Fruit fly (Drosophila melanogaster) whole organism, embryonic: Measurements from ENCODE around the gene ckd.

Experiments used
- Awh ChIP-seq: fragments of 200-800 bp; sonication (Bioruptor generic); IDR thresholded peaks from 2 replicates; pipeline ENCODE4, ENCODE4 v1.3.6; 2022; ENCODE audit warnings: missing biosample characterization, missing genetic modification characterization
- Blimp-1 ChIP-seq: fragments of 200-800 bp; sonication (Bioruptor generic); optimal IDR thresholded peaks from 3 replicates; lab custom pipeline; 2018; ENCODE audit warnings: missing biosample characterization, missing genetic modification characterization, mild to moderate bottlenecking, moderate library complexity, missing genetic modification reagents
- CG1024 ChIP-seq: fragments of 200-800 bp; sonication (Bioruptor generic); IDR thresholded peaks from 2 replicates; pipeline ENCODE4 v1.3.6; 2022; ENCODE audit warnings: missing biosample characterization, missing genetic modification characterization
- CG11085 ChIP-seq: fragments of 200-800 bp; sonication (Bioruptor generic); IDR thresholded peaks from 2 replicates; pipeline ENCODE4 v1.3.6; 2022; ENCODE audit warnings: missing biosample characterization, missing genetic modification characterization
- CG12104 ChIP-seq: fragments of 200-800 bp; sonication (Bioruptor generic); optimal IDR thresholded peaks from 3 replicates; lab custom pipeline; 2016; ENCODE audit warnings: missing biosample characterization, missing genetic modification characterization
- CG12219 ChIP-seq: fragments of 200-800 bp; sonication (Bioruptor generic); optimal IDR thresholded peaks from 3 replicates; lab custom pipeline; 2018; ENCODE audit warnings: missing biosample characterization, mild to moderate bottlenecking, missing genetic modification characterization
- CG12744 ChIP-seq: fragments of 200-800 bp; sonication (Bioruptor generic); optimal IDR thresholded peaks from 2 replicates; lab custom pipeline; 2016; ENCODE audit warnings: missing biosample characterization, missing genetic modification characterization
- CG13424 ChIP-seq: fragments of 200-800 bp; sonication (Bioruptor generic); optimal IDR thresholded peaks from 2 replicates; lab custom pipeline; 2019; ENCODE audit warnings: missing biosample characterization, mild to moderate bottlenecking, missing genetic modification characterization, moderate library complexity
- CG16779 ChIP-seq: fragments of 200-800 bp; sonication (Bioruptor generic); IDR thresholded peaks from 2 replicates; pipeline ENCODE4 v1.3.6; 2022; ENCODE audit warnings: missing biosample characterization, missing genetic modification characterization
- CG16813 ChIP-seq: fragments of 200-800 bp; sonication (Bioruptor generic); IDR thresholded peaks from 3 replicates; pipeline ENCODE4 v1.3.6; 2022; ENCODE audit warnings: missing biosample characterization, missing genetic modification characterization; ENCODE audit not compliant: partially characterized antibody
- CG17912 ChIP-seq: fragments of 200-800 bp; sonication (Bioruptor generic); optimal IDR thresholded peaks from 2 replicates; lab custom pipeline; 2018; ENCODE audit warnings: missing biosample characterization, mild to moderate bottlenecking, missing genetic modification characterization
- CG2129 ChIP-seq: fragments of 200-800 bp; sonication (Bioruptor generic); IDR thresholded peaks from 2 replicates; pipeline ENCODE4 v1.3.6; 2022; ENCODE audit warnings: missing biosample characterization, missing genetic modification characterization; ENCODE audit not compliant: partially characterized antibody
- CG2199 ChIP-seq: fragments of 200-800 bp; sonication (Bioruptor generic); IDR thresholded peaks from 3 replicates; pipeline ENCODE4 v1.3.6; 2022; ENCODE audit warnings: missing biosample characterization, missing genetic modification characterization
- CG2712 ChIP-seq: fragments of 200-800 bp; optimal IDR thresholded peaks from 3 replicates; lab custom pipeline; 2019; ENCODE audit warnings: missing biosample characterization, mild to moderate bottlenecking, missing genetic modification characterization, moderate library complexity
- CG30020 ChIP-seq: fragments of 200-800 bp; optimal IDR thresholded peaks from 2 replicates; lab custom pipeline; 2019; ENCODE audit warnings: missing biosample characterization, mild to moderate bottlenecking, missing genetic modification characterization, moderate library complexity
- CG3407 ChIP-seq: fragments of 200-800 bp; sonication (Bioruptor generic); optimal IDR thresholded peaks from 2 replicates; lab custom pipeline; 2018; ENCODE audit warnings: missing biosample characterization, mild to moderate bottlenecking, missing genetic modification characterization
- CG34422 ChIP-seq: fragments of 200-800 bp; sonication (Bioruptor generic); IDR thresholded peaks from 3 replicates; pipeline ENCODE4 v1.3.6; 2022; ENCODE audit warnings: missing biosample characterization, missing genetic modification characterization
- CG4707 ChIP-seq: fragments of 200-800 bp; sonication (Bioruptor generic); optimal IDR thresholded peaks from 2 replicates; lab custom pipeline; 2018; ENCODE audit warnings: missing biosample characterization, mild to moderate bottlenecking, missing genetic modification characterization, moderate library complexity
- CG4730 ChIP-seq: fragments of 200-800 bp; sonication (Bioruptor generic); IDR thresholded peaks from 2 replicates; pipeline ENCODE4 v1.3.6; 2022; ENCODE audit warnings: missing biosample characterization, missing genetic modification characterization
- CG6689 ChIP-seq: fragments of 200-800 bp; sonication (Bioruptor generic); IDR thresholded peaks from 2 replicates; pipeline ENCODE4 v1.3.6; 2022; ENCODE audit warnings: missing biosample characterization, missing genetic modification characterization
- CG7839 ChIP-seq: fragments of 200-800 bp; sonication (Bioruptor generic); optimal IDR thresholded peaks from 3 replicates; lab custom pipeline; 2018; ENCODE audit warnings: missing biosample characterization, mild to moderate bottlenecking, missing genetic modification characterization, moderate library complexity
- CG7928 ChIP-seq: fragments of 200-800 bp; sonication (Bioruptor generic); optimal IDR thresholded peaks from 2 replicates; lab custom pipeline; 2017; ENCODE audit warnings: missing biosample characterization, mild to moderate bottlenecking, missing genetic modification characterization
- CG9817 ChIP-seq: fragments of 200-800 bp; sonication (Bioruptor generic); optimal IDR thresholded peaks from 2 replicates; lab custom pipeline; 2018; ENCODE audit warnings: missing biosample characterization, mild to moderate bottlenecking, missing genetic modification characterization, moderate library complexity
- Dfd ChIP-seq, 2 experiments: fragments of >200 bp; optimal IDR thresholded peaks; 2 replicates each; lab custom pipeline; 2017; ENCODE audit warnings: missing biosample characterization in 2 of 2, missing genetic modification characterization in 2 of 2
- HLH4C ChIP-seq: fragments of 200-800 bp; sonication (Bioruptor generic); IDR thresholded peaks from 3 replicates; pipeline ENCODE4 v1.3.6; 2022; ENCODE audit warnings: missing biosample characterization, missing genetic modification characterization; ENCODE audit not compliant: partially characterized antibody
- Hr39 ChIP-seq: fragments of >200 bp; optimal IDR thresholded peaks from 2 replicates; lab custom pipeline; 2017
- Hr78 ChIP-seq, 2 experiments: fragments of 200-800 bp in 1 of 2; fragments of >200 bp in 1 of 2; sonication (Bioruptor generic) in 1 of 2; optimal IDR thresholded peaks; 2 replicates each; lab custom pipeline; 2017 to 2019; ENCODE audit warnings: missing biosample characterization in 2 of 2, missing genetic modification characterization in 2 of 2, mild to moderate bottlenecking in 1 of 2, moderate library complexity in 1 of 2
- Lim3 ChIP-seq: fragments of 200-800 bp; sonication (Bioruptor generic); IDR thresholded peaks from 2 replicates; pipeline ENCODE4 v1.3.6; 2022; ENCODE audit warnings: missing biosample characterization, missing genetic modification characterization
- MESR4 ChIP-seq: fragments of 200-800 bp; sonication (Bioruptor generic); optimal IDR thresholded peaks from 2 replicates; lab custom pipeline; 2018; ENCODE audit warnings: missing biosample characterization, mild to moderate bottlenecking, missing genetic modification characterization, moderate library complexity
- Mrtf ChIP-seq: fragments of 200-800 bp; sonication (Bioruptor generic); IDR thresholded peaks from 3 replicates; pipeline ENCODE4 v1.3.6; 2022; ENCODE audit warnings: missing biosample characterization, missing genetic modification characterization
- NK7.1 ChIP-seq: fragments of 200-800 bp; sonication (Bioruptor generic); optimal IDR thresholded peaks from 3 replicates; lab custom pipeline; 2016; ENCODE audit warnings: missing biosample characterization, missing genetic modification characterization
- Taf1 ChIP-seq: fragments of 200-800 bp; sonication (Bioruptor generic); IDR thresholded peaks from 2 replicates; pipeline ENCODE4 v1.3.6; 2022; ENCODE audit warnings: missing biosample characterization, missing genetic modification characterization
- Trl ChIP-seq, 3 experiments: fragments of >200 bp in 2 of 3; fragments of 200-800 bp in 1 of 3; sonication (Bioruptor generic) in 1 of 3; optimal IDR thresholded peaks; 2 replicates in 1 of 3; 3 replicates in 2 of 3; lab custom pipeline; 2016 to 2017; ENCODE audit warnings: missing biosample characterization in 1 of 3, missing genetic modification characterization in 1 of 3
- amos ChIP-seq: fragments of 200-800 bp; sonication (Bioruptor generic); IDR thresholded peaks from 2 replicates; pipeline ENCODE4 v1.3.6; 2022; ENCODE audit warnings: missing biosample characterization, missing genetic modification characterization; ENCODE audit not compliant: partially characterized antibody
- bsh ChIP-seq, 2 experiments: fragments of 200-800 bp; sonication (Bioruptor generic); optimal IDR thresholded peaks; 2 replicates each; lab custom pipeline; 2017 to 2018; ENCODE audit warnings: mild to moderate bottlenecking in 2 of 2, missing biosample characterization in 2 of 2, missing genetic modification characterization in 2 of 2, moderate library complexity in 1 of 2
- caup ChIP-seq: fragments of 200-800 bp; sonication (Bioruptor generic); optimal IDR thresholded peaks from 3 replicates; lab custom pipeline; 2017; ENCODE audit warnings: missing biosample characterization, mild to moderate bottlenecking, missing genetic modification characterization, moderate library complexity; ENCODE audit not compliant: severe bottlenecking
- crol ChIP-seq: fragments of 200-800 bp; sonication (Bioruptor generic); IDR thresholded peaks from 2 replicates; pipeline ENCODE4 v1.3.6; 2022; ENCODE audit warnings: missing biosample characterization, missing genetic modification characterization
- da ChIP-seq: fragments of 200-800 bp; sonication (Bioruptor generic); optimal IDR thresholded peaks from 2 replicates; lab custom pipeline; 2016; ENCODE audit warnings: missing biosample characterization, missing genetic modification characterization
- fd96Cb ChIP-seq: fragments of 200-800 bp; sonication (Bioruptor generic); optimal IDR thresholded peaks from 2 replicates; lab custom pipeline; 2018; ENCODE audit warnings: missing biosample characterization, mild to moderate bottlenecking, missing genetic modification characterization, moderate library complexity
- gem ChIP-seq: fragments of 200-800 bp; sonication (Bioruptor generic); optimal IDR thresholded peaks from 2 replicates; lab custom pipeline; 2019; ENCODE audit warnings: missing biosample characterization, mild to moderate bottlenecking, missing genetic modification characterization, moderate library complexity
- gfzf ChIP-seq: fragments of 200-800 bp; sonication (Bioruptor generic); optimal IDR thresholded peaks from 2 replicates; lab custom pipeline; 2016; ENCODE audit warnings: missing biosample characterization, mild to moderate bottlenecking, missing genetic modification characterization, moderate library complexity
- h ChIP-seq: fragments of >200 bp; optimal IDR thresholded peaks from 2 replicates; lab custom pipeline; 2017
- jing ChIP-seq: fragments of 200-800 bp; sonication (Bioruptor generic); optimal IDR thresholded peaks from 2 replicates; lab custom pipeline; 2018; ENCODE audit warnings: missing biosample characterization, mild to moderate bottlenecking, missing genetic modification characterization
- slp2 ChIP-seq: fragments of 200-800 bp; sonication (Bioruptor generic); optimal IDR thresholded peaks from 2 replicates; lab custom pipeline; 2016; ENCODE audit warnings: missing biosample characterization, missing genetic modification characterization
- sob ChIP-seq: fragments of 200-800 bp; sonication (Bioruptor generic); IDR thresholded peaks from 2 replicates; pipeline ENCODE4 v1.3.6; 2022; ENCODE audit warnings: missing biosample characterization, missing genetic modification characterization
- stwl ChIP-seq: fragments of 200-800 bp; sonication (Bioruptor generic); optimal IDR thresholded peaks from 3 replicates; lab custom pipeline; 2018; ENCODE audit warnings: missing biosample characterization, mild to moderate bottlenecking, missing genetic modification characterization, moderate library complexity
- tna ChIP-seq: fragments of 200-800 bp; sonication (Bioruptor generic); IDR thresholded peaks from 2 replicates; pipeline ENCODE4 v1.3.6; 2022; ENCODE audit warnings: missing biosample characterization, missing genetic modification characterization; ENCODE audit not compliant: partially characterized antibody
- tx ChIP-seq: fragments of 200-800 bp; sonication (Bioruptor generic); optimal IDR thresholded peaks from 2 replicates; lab custom pipeline; 2016; ENCODE audit warnings: missing biosample characterization, missing genetic modification characterization
- usp ChIP-seq: fragments of >200 bp; optimal IDR thresholded peaks from 2 replicates; lab custom pipeline; 2017; ENCODE audit warnings: missing biosample characterization, missing genetic modification characterization

Gene ckd

DNA sequence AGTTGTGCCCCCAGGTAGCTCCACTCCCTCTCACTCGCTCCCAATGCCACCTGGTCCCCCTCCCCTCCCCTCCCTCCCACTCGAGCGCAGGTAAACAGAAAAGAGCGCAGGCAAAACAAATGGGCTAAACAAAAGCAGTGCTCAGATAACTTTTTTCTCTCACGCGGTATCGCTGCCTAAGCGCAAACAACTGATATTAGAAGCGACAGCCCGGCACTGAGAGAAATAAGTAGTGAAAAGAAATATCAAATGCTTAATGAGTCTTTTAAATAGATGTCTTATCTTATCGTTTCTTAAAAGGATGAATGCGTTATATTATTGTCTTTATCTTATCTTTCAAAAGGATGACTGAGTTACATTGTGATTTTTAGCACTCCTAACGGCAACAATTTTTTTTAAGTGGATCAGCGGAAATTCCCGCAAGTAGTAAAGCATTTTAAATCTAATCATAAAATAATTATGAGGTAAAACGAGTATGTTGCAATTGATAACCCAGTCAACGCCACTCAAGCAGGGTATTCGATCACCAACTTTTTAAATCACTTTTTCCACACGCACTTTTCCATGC is 43.6 kb downstream of the ckd start (continued):
- TF ChIP-seq CG2199 (GFP tag; lab: Robert Waterston, UW): peak; percentile 77; the same call in 2 of the 3 replicates
- TF ChIP-seq CG2712: peak; percentile 95
- peak; percentile 88 for TF ChIP-seq caup (GFP tag; lab: Kevin White, UChicago)
- TF ChIP-seq CG4730 (GFP tag; lab: Robert Waterston, UW): peak; percentile 88
- no peak for TF ChIP-seq usp (GFP tag; lab: Kevin White, UChicago)
- peak; percentile 75; the same call in 1 of the 2 replicates for TF ChIP-seq Lim3 (GFP tag; lab: Robert Waterston, UW)
- no peak for TF ChIP-seq h
- TF ChIP-seq CG30020 (tag; lab: Kevin White, UChicago): peak; percentile 52
- peak; percentile 71 for TF ChIP-seq Taf1 (GFP tag; lab: Robert Waterston, UW)
- peak; percentile 10 to 46 for TF ChIP-seq Trl (optimal IDR thresholded peaks at IDR 0.05; lab: Kevin White, UChicago)
- TF ChIP-seq Trl (GFP tag; optimal IDR thresholded peaks at IDR 0.05; lab: Kevin White, UChicago): peak; percentile 83
- TF ChIP-seq CG12104: peak; percentile 91
- no peak for TF ChIP-seq amos (GFP tag; lab: Robert Waterston, UW)
- peak; percentile 87 for TF ChIP-seq CG6689 (GFP tag; lab: Robert Waterston, UW)
- TF ChIP-seq CG7839 (tag; lab: Kevin White, UChicago): peak; percentile 95
- peak; percentile 60 for TF ChIP-seq da (GFP tag; lab: Kevin White, UChicago)
- no peak for TF ChIP-seq CG2129 (GFP tag; lab: Robert Waterston, UW)
- TF ChIP-seq CG12744: peak; percentile 79
- TF ChIP-seq Dfd (GFP tag; optimal IDR thresholded peaks at IDR 0.05; lab: Kevin White, UChicago): no peak
- no peak for TF ChIP-seq tna
- TF ChIP-seq CG16813: no peak
- TF ChIP-seq CG16779 (GFP tag; lab: Robert Waterston, UW): peak; percentile 61; the same call in 1 of the 2 replicates
- peak; percentile 94 for TF ChIP-seq sob
- TF ChIP-seq jing: peak; percentile 86
- peak; percentile 90 for TF ChIP-seq CG34422 (GFP tag; lab: Robert Waterston, UW)
- peak; percentile 96 for TF ChIP-seq gem (tag; lab: Kevin White, UChicago)
- TF ChIP-seq stwl: no peak
- peak; percentile 29 for TF ChIP-seq CG7928 (GFP tag; lab: Kevin White, UChicago)
- TF ChIP-seq Blimp-1: peak; percentile 91
- peak; percentile 85 for TF ChIP-seq CG3407 (GFP tag; lab: Kevin White, UChicago)
- peak; percentile 31 for TF ChIP-seq MESR4 (GFP tag; lab: Kevin White, UChicago)
- TF ChIP-seq bsh (GFP tag; optimal IDR thresholded peaks at IDR 0.05; lab: Kevin White, UChicago): peak in 1 of 2 experiments; percentile 94
- peak; percentile 86 for TF ChIP-seq Mrtf (GFP tag; lab: Robert Waterston, UW)
- no peak for TF ChIP-seq HLH4C (GFP tag; lab: Robert Waterston, UW)
- TF ChIP-seq CG13424 (tag; lab: Kevin White, UChicago): peak; percentile 94
- peak; percentile 90 for TF ChIP-seq NK7.1 (GFP tag; lab: Kevin White, UChicago)
- peak; percentile 84 for TF ChIP-seq CG9817
- TF ChIP-seq CG11085 (GFP tag; lab: Robert Waterston, UW): peak; percentile 68
- peak; percentile 85 for TF ChIP-seq tx (GFP tag; lab: Kevin White, UChicago)
- peak; percentile 92 for TF ChIP-seq CG12219 (GFP tag; lab: Kevin White, UChicago)
- no peak for TF ChIP-seq gfzf (GFP tag; lab: Kevin White, UChicago)
- TF ChIP-seq slp2: peak; percentile 84
- peak; percentile 89 for TF ChIP-seq Awh (GFP tag; lab: Robert Waterston, UW)
- peak; percentile 96 for TF ChIP-seq crol (GFP tag; lab: Robert Waterston, UW)
- peak; percentile 43; the same call in 1 of the 2 replicates for TF ChIP-seq CG1024 (GFP tag; lab: Robert Waterston, UW)
- TF ChIP-seq CG17912 (GFP tag; lab: Kevin White, UChicago): peak; percentile 36
- TF ChIP-seq Hr78 (GFP tag; optimal IDR thresholded peaks at IDR 0.05; lab: Kevin White, UChicago): peak in 1 of 2 experiments; percentile 41
- TF ChIP-seq Hr39 (lab: Kevin White, UChicago): no peak
- TF ChIP-seq fd96Cb (tag; lab: Kevin White, UChicago): peak; percentile 88
- TF ChIP-seq CG4707: peak; percentile 74
